Worm (Caenorhabditis elegans): Measurements from ENCODE around the gene C17C3.24.

Gene C17C3.24

ce11 chrII:5527841-5528240 lies 13.7 kb downstream of the C17C3.24 start, which contains the start of gene ZK177.1:
TSS of gene ZK177.1 (plus strand) at chrII:5528141.
- TF ChIP-seq nhr-11 (tag; optimal IDR thresholded peaks at IDR 0.05) (no peak), sem-4 (tag; optimal IDR thresholded peaks at IDR 0.05) (no peak), mdl-1 (tag; optimal IDR thresholded peaks at IDR 0.05) (no peak), alr-1 (tag; optimal IDR thresholded peaks at IDR 0.05) (no peak), nhr-12 (tag; optimal IDR thresholded peaks at IDR 0.05) (no peak), lin-11 (tag; optimal IDR thresholded peaks at IDR 0.05) (no peak), skn-1 (tag; optimal IDR thresholded peaks at IDR 0.05) (no peak), ztf-4 (tag; optimal IDR thresholded peaks at IDR 0.05) (no peak), nhr-237 (tag; optimal IDR thresholded peaks at IDR 0.05) (no peak), dmd-4 (tag; optimal IDR thresholded peaks at IDR 0.05) (no peak), snpc-4 (tag; optimal IDR thresholded peaks at IDR 0.05) (no peak), nhr-129 (tag; optimal IDR thresholded peaks at IDR 0.05) (no peak), lsy-2 (tag; optimal IDR thresholded peaks at IDR 0.05) (no peak), ztf-1 (GFP tag; conservative IDR thresholded peaks at IDR 0.05) (no peak), lin-13 (GFP tag; optimal IDR thresholded peaks at IDR 0.05) (no peak), mab-5 (tag; optimal IDR thresholded peaks at IDR 0.05) (no peak), nhr-10 (tag; optimal IDR thresholded peaks at IDR 0.05) (no peak), ceh-16 (tag; optimal IDR thresholded peaks at IDR 0.05) (no peak), ztf-11 (tag; optimal IDR thresholded peaks at IDR 0.05) (no peak), nhr-23 (tag; optimal IDR thresholded peaks at IDR 0.05) (no peak)

ce11 chrII:5525297-5525696 lies 16.3 kb downstream of the C17C3.24 start, which contains the start of gene tbx-35:
TSS of gene tbx-35 (minus strand) at chrII:5525397.
- TF ChIP-seq Y55F3AM.14 (GFP tag; optimal IDR thresholded peaks at IDR 0.05) (no peak), elt-1 (tag; optimal IDR thresholded peaks at IDR 0.05) (no peak), mbf-1 (tag; optimal IDR thresholded peaks at IDR 0.05) (no peak), egl-27 (tag; optimal IDR thresholded peaks at IDR 0.05) (no peak), C34F6.9 (tag; optimal IDR thresholded peaks at IDR 0.05) (no peak), mab-5 (tag; optimal IDR thresholded peaks at IDR 0.05) (no peak), lin-11 (tag; optimal IDR thresholded peaks at IDR 0.05) (no peak), ZK546.5 (tag; optimal IDR thresholded peaks at IDR 0.05) (no peak), sma-9 (GFP tag; optimal IDR thresholded peaks at IDR 0.05) (no peak), sma-9 (tag; optimal IDR thresholded peaks at IDR 0.05) (no peak), lin-39 (tag; optimal IDR thresholded peaks at IDR 0.05) (no peak), unc-39 (tag; optimal IDR thresholded peaks at IDR 0.05) (no peak)

- TF ChIP-seq nhr-129 (tag; optimal IDR thresholded peaks at IDR 0.05) (no peak), alr-1 (tag; optimal IDR thresholded peaks at IDR 0.05) (no peak), nhr-12 (tag; optimal IDR thresholded peaks at IDR 0.05) (no peak), aly-2 (tag; optimal IDR thresholded peaks at IDR 0.05) (no peak), ZK546.5 (tag; optimal IDR thresholded peaks at IDR 0.05) (no peak), crh-2 (tag; optimal IDR thresholded peaks at IDR 0.05) (no peak), lin-11 (tag; optimal IDR thresholded peaks at IDR 0.05) (no peak), sma-3 (GFP tag; optimal IDR thresholded peaks at IDR 0.05) (no peak), nhr-6 (tag; optimal IDR thresholded peaks at IDR 0.05) (no peak)
Observed at ce11 chrII:5522637-5523036, 18.9 kb downstream of the C17C3.24 start, which contains the start of gene ZK177.11. TSS of gene ZK177.11 (plus strand) at chrII:5522937.

- TF ChIP-seq nhr-23 (tag; optimal IDR thresholded peaks at IDR 0.05) (no peak), peb-1 (tag; optimal IDR thresholded peaks at IDR 0.05) (no peak), nhr-237 (tag; optimal IDR thresholded peaks at IDR 0.05) (no peak)
Observed at ce11 chrII:5521411-5521810, 20.2 kb downstream of the C17C3.24 start, which contains the start of gene ZK177.12. TSS of gene ZK177.12 (plus strand) at chrII:5521711.

ce11 chrII:5518910-5519309 lies 22.7 kb downstream of the C17C3.24 start, which contains the start of gene ZK177.2:
TSS of gene ZK177.2 (plus strand) at chrII:5519210.
- TF ChIP-seq ztf-11 (tag; optimal IDR thresholded peaks at IDR 0.05): no peak
- TF ChIP-seq mab-5 (tag; optimal IDR thresholded peaks at IDR 0.05): no peak
- no peak for TF ChIP-seq egl-27 (tag; optimal IDR thresholded peaks at IDR 0.05)
- TF ChIP-seq ama-1 (optimal IDR thresholded peaks at IDR 0.05): no peak
- TF ChIP-seq sma-9 (GFP tag; optimal IDR thresholded peaks at IDR 0.05): no peak
- TF ChIP-seq sma-9 (tag; optimal IDR thresholded peaks at IDR 0.05): no peak
- TF ChIP-seq ZK546.5 (tag; optimal IDR thresholded peaks at IDR 0.05): no peak
- TF ChIP-seq unc-62 (GFP tag; optimal IDR thresholded peaks at IDR 0.05): no peak
- no peak for TF ChIP-seq C34F6.9 (tag; optimal IDR thresholded peaks at IDR 0.05)
- TF ChIP-seq F13H6.1 (tag; optimal IDR thresholded peaks at IDR 0.05): no peak

Measured in whole organism, L2 larva.